Worm (Caenorhabditis elegans): Measurements from ENCODE around the gene ins-7.

ins-7 gene

ce11 chrIV:9667084-9667483 is 15.6 kb downstream of the ins-7 start (continued):
- TF ChIP-seq ceh-90 (tag; optimal IDR thresholded peaks at IDR 0.05) = no peak
- no peak for TF ChIP-seq C16A3.4 (tag; optimal IDR thresholded peaks at IDR 0.05)
- TF ChIP-seq swsn-7 (tag; optimal IDR thresholded peaks at IDR 0.05) = no peak
- TF ChIP-seq nhr-71 (tag; optimal IDR thresholded peaks at IDR 0.05) = no peak
- TF ChIP-seq nhr-47 (tag; optimal IDR thresholded peaks at IDR 0.05) = peak; percentile 0
- TF ChIP-seq ceh-8 (GFP tag; optimal IDR thresholded peaks at IDR 0.05) = no peak
- TF ChIP-seq F16B12.6 (tag; optimal IDR thresholded peaks at IDR 0.05) = no peak
- peak; percentile 17 for TF ChIP-seq mep-1 (tag; optimal IDR thresholded peaks at IDR 0.05)
- TF ChIP-seq tbx-2 (tag; optimal IDR thresholded peaks at IDR 0.05) = no peak

- peak; percentile 62 for TF ChIP-seq fkh-10 (GFP tag; optimal IDR thresholded peaks at IDR 0.05)
- TF ChIP-seq lin-14 (GFP tag; optimal IDR thresholded peaks at IDR 0.05) = peak; percentile 28
- no peak for TF ChIP-seq nhr-71 (tag; optimal IDR thresholded peaks at IDR 0.05)
Observed at ce11 chrIV:9659999-9660398, 22.6 kb downstream of the ins-7 start.

- no peak for TF ChIP-seq lsy-2 (tag; optimal IDR thresholded peaks at IDR 0.05)
- no peak for TF ChIP-seq nhr-85 (tag)
- no peak for TF ChIP-seq unc-30 (tag; optimal IDR thresholded peaks at IDR 0.05)
- no peak for TF ChIP-seq fos-1 (tag; optimal IDR thresholded peaks at IDR 0.05)
- TF ChIP-seq fkh-4 (tag; optimal IDR thresholded peaks at IDR 0.05; ENCODE audit: borderline replicate concordance) = no peak
- TF ChIP-seq ceh-8 (GFP tag; optimal IDR thresholded peaks at IDR 0.05) = no peak
- no peak for TF ChIP-seq ces-1 (GFP tag; optimal IDR thresholded peaks at IDR 0.05)
- TF ChIP-seq swsn-7 (tag; optimal IDR thresholded peaks at IDR 0.05) = no peak
- TF ChIP-seq pax-3 (tag; optimal IDR thresholded peaks at IDR 0.05) = no peak
- no peak for TF ChIP-seq ztf-11 (tag; optimal IDR thresholded peaks at IDR 0.05)
- TF ChIP-seq grh-1 (GFP tag; IDR thresholded peaks at IDR 0.05) = no peak
- TF ChIP-seq nhr-77 (tag; optimal IDR thresholded peaks at IDR 0.05) = no peak
- no peak for TF ChIP-seq jun-1 (tag; optimal IDR thresholded peaks at IDR 0.05)
- no peak for TF ChIP-seq fkh-8 (tag; optimal IDR thresholded peaks at IDR 0.05)
Observed at ce11 chrIV:9657753-9658152, 24.9 kb downstream of the ins-7 start, which contains the start of gene acc-1. acc-1 (plus strand) TSS chrIV:9658053.

- no peak for TF ChIP-seq snpc-4 (tag; optimal IDR thresholded peaks at IDR 0.05)
- no peak for TF ChIP-seq nhr-84 (tag; optimal IDR thresholded peaks at IDR 0.05)
- TF ChIP-seq lin-14 (GFP tag; optimal IDR thresholded peaks at IDR 0.05) = peak; percentile 22
Observed at ce11 chrIV:9655556-9655955, 27.1 kb downstream of the ins-7 start.

- TF ChIP-seq fkh-8 (tag; optimal IDR thresholded peaks at IDR 0.05) (no peak), lin-15B (tag; optimal IDR thresholded peaks at IDR 0.05) (no peak), egl-13 (tag; optimal IDR thresholded peaks at IDR 0.05) (no peak), sox-4 (tag; optimal IDR thresholded peaks at IDR 0.05) (no peak), isw-1 (GFP tag; IDR thresholded peaks at IDR 0.05) (no peak), aly-2 (tag; optimal IDR thresholded peaks at IDR 0.05) (no peak), nhr-19 (GFP tag; conservative IDR thresholded peaks at IDR 0.05) (no peak), dsc-1 (tag; optimal IDR thresholded peaks at IDR 0.05) (no peak)
Observed at ce11 chrIV:9654017-9654416, 28.6 kb downstream of the ins-7 start, which contains the start of gene F58G6.7. F58G6.7 (plus strand) TSS chrIV:9654317.

- TF ChIP-seq nhr-237 (tag; optimal IDR thresholded peaks at IDR 0.05) (no peak), elt-2 (tag; optimal IDR thresholded peaks at IDR 0.05) (no peak), ets-5 (GFP tag; IDR thresholded peaks at IDR 0.05) (no peak), unc-62 (GFP tag; optimal IDR thresholded peaks at IDR 0.05) (no peak), mef-2 (tag; optimal IDR thresholded peaks at IDR 0.05) (no peak), lir-3 (tag; optimal IDR thresholded peaks at IDR 0.05; ENCODE audit: poor library complexity) (no peak), ces-1 (GFP tag; optimal IDR thresholded peaks at IDR 0.05) (no peak), nhr-71 (tag; optimal IDR thresholded peaks at IDR 0.05) (no peak), snpc-4 (tag; optimal IDR thresholded peaks at IDR 0.05) (no peak), unc-86 (tag; optimal IDR thresholded peaks at IDR 0.05) (no peak), snu-23 (GFP tag; optimal IDR thresholded peaks at IDR 0.05) (no peak), Y116A8C.19 (tag; optimal IDR thresholded peaks at IDR 0.05; ENCODE audit: borderline replicate concordance) (no peak), alr-1 (tag; optimal IDR thresholded peaks at IDR 0.05; ENCODE audit: borderline replicate concordance) (no peak), lin-15B (tag; optimal IDR thresholded peaks at IDR 0.05) (no peak), sup-37 (GFP tag; optimal IDR thresholded peaks at IDR 0.05) (no peak), nhr-85 (tag) (no peak), dpl-1 (GFP tag; optimal IDR thresholded peaks at IDR 0.05) (no peak), swsn-7 (tag; optimal IDR thresholded peaks at IDR 0.05) (no peak), grh-1 (GFP tag; IDR thresholded peaks at IDR 0.05) (no peak)
Observed at ce11 chrIV:9653184-9653583, 29.5 kb downstream of the ins-7 start, which contains the start of gene F58G6.3. F58G6.3 (plus strand) TSS chrIV:9653535.
